Worm (Caenorhabditis elegans): ENCODE data around the gene C53D6.11.

- TF ChIP-seq ama-1 (optimal IDR thresholded peaks at IDR 0.05) = no peak
- no peak for TF ChIP-seq sea-1 (GFP tag; conservative IDR thresholded peaks at IDR 0.05)
- no peak for TF ChIP-seq flt-1 (GFP tag; IDR thresholded peaks at IDR 0.05)
- no peak for TF ChIP-seq hmg-4 (GFP tag; optimal IDR thresholded peaks at IDR 0.05)
- no peak for TF ChIP-seq F13C5.2 (tag; optimal IDR thresholded peaks at IDR 0.05)
These were observed 9.7 kb upstream of the C53D6.11 start for ce11 chrIV:9000664-9001063.

Data from whole organism, early embryonic.